Worm (Caenorhabditis elegans) whole organism, L1 larva: ENCODE measurements around the gene efl-3.
A peak's percentile ranks its signal among the peaks of the same experiment; 100 is the strongest.
"Not testable (repeated sequence)": the region's sequence is repeated elsewhere in the genome, so short reads cannot be mapped to it uniquely, and the experiment has no call there.

Experiments used
- C04F5.9 ChIP-seq: sonication (generic microtip); optimal IDR thresholded peaks from 2 replicates; lab custom pipeline; 2016; ENCODE audit warnings: missing genetic modification characterization, missing compliant biosample characterization
- C16A3.4 ChIP-seq: fragments of 150-350 bp; optimal IDR thresholded peaks from 2 replicates; lab custom pipeline; 2014; ENCODE audit warnings: missing biosample characterization, missing genetic modification characterization
- F16B12.6 ChIP-seq: fragments of 150-350 bp; optimal IDR thresholded peaks from 2 replicates; lab custom pipeline; 2014; ENCODE audit warnings: missing biosample characterization, missing genetic modification characterization
- aha-1 ChIP-seq: fragments of 150-350 bp; optimal IDR thresholded peaks from 2 replicates; lab custom pipeline; 2014; ENCODE audit warnings: missing biosample characterization, missing genetic modification characterization
- aly-2 ChIP-seq: fragments of 150-350 bp; optimal IDR thresholded peaks from 2 replicates; lab custom pipeline; 2014; ENCODE audit warnings: missing biosample characterization, missing genetic modification characterization
- blmp-1 ChIP-seq: fragments of 150-350 bp; optimal IDR thresholded peaks from 2 replicates; lab custom pipeline; 2014; ENCODE audit warnings: missing biosample characterization, missing genetic modification characterization
- ceh-8 ChIP-seq: fragments of 200-800 bp; sonication (Bioruptor generic); optimal IDR thresholded peaks from 2 replicates; lab custom pipeline; 2018; ENCODE audit warnings: mild to moderate bottlenecking, missing genetic modification characterization, moderate library complexity, missing compliant biosample characterization
- ces-1 ChIP-seq: fragments of 150-350 bp; optimal IDR thresholded peaks from 2 replicates; lab custom pipeline; 2014; ENCODE audit warnings: missing biosample characterization, missing genetic modification reagents, missing genetic modification characterization
- dpl-1 ChIP-seq, 3 experiments: fragments of 150-350 bp in 2 of 3; sonication (generic microtip) in 1 of 3; optimal IDR thresholded peaks; 2 replicates each; lab custom pipeline; 2014 to 2017; ENCODE audit warnings: missing biosample characterization in 3 of 3, missing genetic modification characterization in 3 of 3, missing genetic modification reagents in 3 of 3
- efl-1 ChIP-seq, 4 experiments: fragments of 150-350 bp; optimal IDR thresholded peaks in 3 of 4; peaks in 1 of 4; 1 replicate in 1 of 4; 2 replicates in 3 of 4; lab custom pipeline; 2014; ENCODE audit warnings: missing biosample characterization in 2 of 4, missing genetic modification characterization in 2 of 4, missing genetic modification reagents in 2 of 4
- elt-2 ChIP-seq: sonication (generic microtip); optimal IDR thresholded peaks from 2 replicates; lab custom pipeline; 2016; ENCODE audit warnings: missing genetic modification characterization, mild to moderate bottlenecking, inconsistent platforms, missing compliant biosample characterization, missing genetic modification reagents
- elt-3 ChIP-seq, 6 experiments: fragments of 150-350 bp in 1 of 6; sonication (generic microtip); optimal IDR thresholded peaks; 2 replicates each; lab custom pipeline; 2017 to 2018; ENCODE audit warnings: missing biosample characterization in 6 of 6, missing genetic modification characterization in 6 of 6, inconsistent platforms in 1 of 6
- fkh-10 ChIP-seq: sonication (generic microtip); optimal IDR thresholded peaks from 2 replicates; lab custom pipeline; 2017; ENCODE audit warnings: missing biosample characterization, missing genetic modification reagents, missing genetic modification characterization
- fkh-4 ChIP-seq: sonication (generic microtip); optimal IDR thresholded peaks from 2 replicates; lab custom pipeline; 2016; ENCODE audit warnings: missing compliant biosample characterization, missing genetic modification characterization, borderline replicate concordance
- fos-1 ChIP-seq: fragments of 150-350 bp; optimal IDR thresholded peaks from 2 replicates; lab custom pipeline; 2014; ENCODE audit warnings: missing biosample characterization, missing genetic modification characterization
- grh-1 ChIP-seq: fragments of 200-800 bp; sonication (Bioruptor generic); IDR thresholded peaks from 2 replicates; pipeline ENCODE4 v1.3.6; 2022; ENCODE audit warnings: missing genetic modification reagents, missing genetic modification characterization, missing compliant biosample characterization
- hlh-4 ChIP-seq: sonication (generic microtip); optimal IDR thresholded peaks from 2 replicates; lab custom pipeline; 2016; ENCODE audit warnings: mild to moderate bottlenecking, missing genetic modification characterization, missing compliant biosample characterization
- lin-14 ChIP-seq: fragments of 200-800 bp; sonication (Bioruptor generic); optimal IDR thresholded peaks from 2 replicates; lab custom pipeline; 2018; ENCODE audit warnings: mild to moderate bottlenecking, missing genetic modification characterization, moderate library complexity, missing compliant biosample characterization
- lin-35 ChIP-seq, 2 experiments: fragments of 150-350 bp; optimal IDR thresholded peaks; 2 replicates each; lab custom pipeline; 2014; ENCODE audit warnings: missing biosample characterization in 2 of 2, missing genetic modification characterization in 2 of 2, missing genetic modification reagents in 2 of 2
- lsy-2 ChIP-seq, 2 experiments: fragments of 150-350 bp; optimal IDR thresholded peaks; 2 replicates each; lab custom pipeline; 2014; ENCODE audit warnings: missing biosample characterization in 2 of 2, missing genetic modification characterization in 2 of 2
- mep-1 ChIP-seq: fragments of 150-350 bp; optimal IDR thresholded peaks from 2 replicates; lab custom pipeline; 2014; ENCODE audit warnings: missing biosample characterization, missing genetic modification characterization
- nhr-19 ChIP-seq: fragments of 200-800 bp; sonication (Bioruptor generic); conservative IDR thresholded peaks from 2 replicates; pipeline ENCODE4 v1.3.6; 2022; ENCODE audit warnings: missing genetic modification characterization, missing compliant biosample characterization
- nhr-20 ChIP-seq: sonication (generic microtip); optimal IDR thresholded peaks from 2 replicates; lab custom pipeline; 2016; ENCODE audit warnings: mild to moderate bottlenecking, missing genetic modification characterization, missing compliant biosample characterization
- nhr-237 ChIP-seq: fragments of 150-350 bp; optimal IDR thresholded peaks from 2 replicates; lab custom pipeline; 2014; ENCODE audit warnings: missing biosample characterization, missing genetic modification characterization
- nhr-28 ChIP-seq: fragments of 150-350 bp; optimal IDR thresholded peaks from 2 replicates; lab custom pipeline; 2014; ENCODE audit warnings: missing biosample characterization, missing genetic modification characterization
- nhr-71 ChIP-seq: sonication (generic microtip); optimal IDR thresholded peaks from 2 replicates; lab custom pipeline; 2016; ENCODE audit warnings: mild to moderate bottlenecking, missing genetic modification characterization, moderate library complexity, missing compliant biosample characterization
- nhr-76 ChIP-seq: sonication (generic microtip); optimal IDR thresholded peaks from 2 replicates; lab custom pipeline; 2017; ENCODE audit warnings: missing biosample characterization, missing genetic modification characterization
- nhr-85 ChIP-seq: sonication (generic microtip); peaks from one replicate; lab custom pipeline; 2016; ENCODE audit warnings: missing genetic modification characterization, inconsistent platforms, missing compliant biosample characterization
- pag-3 ChIP-seq: sonication (generic microtip); optimal IDR thresholded peaks from 2 replicates; lab custom pipeline; 2017; ENCODE audit warnings: missing genetic modification characterization, mild to moderate bottlenecking, missing compliant biosample characterization, antibody characterized with exemption, borderline replicate concordance; ENCODE audit not compliant: insufficient read depth
- pqm-1 ChIP-seq: sonication (generic microtip); optimal IDR thresholded peaks from 3 replicates; lab custom pipeline; 2017; ENCODE audit warnings: missing biosample characterization, missing genetic modification characterization
- snpc-4 ChIP-seq: fragments of 150-350 bp; optimal IDR thresholded peaks from 2 replicates; lab custom pipeline; 2014; ENCODE audit warnings: missing biosample characterization, missing genetic modification characterization
- snu-23 ChIP-seq: sonication (generic microtip); optimal IDR thresholded peaks from 2 replicates; lab custom pipeline; 2016; ENCODE audit warnings: missing genetic modification characterization, missing compliant biosample characterization
- swsn-7 ChIP-seq: sonication (generic microtip); optimal IDR thresholded peaks from 2 replicates; lab custom pipeline; 2016; ENCODE audit warnings: missing genetic modification characterization, missing compliant biosample characterization
- tlp-1 ChIP-seq: fragments of 150-350 bp; optimal IDR thresholded peaks from 2 replicates; lab custom pipeline; 2014; ENCODE audit warnings: missing biosample characterization, missing genetic modification characterization
- xbp-1 ChIP-seq: sonication (generic microtip); optimal IDR thresholded peaks from 2 replicates; lab custom pipeline; 2016; ENCODE audit warnings: missing genetic modification characterization, missing compliant biosample characterization
- zag-1 ChIP-seq: fragments of 150-350 bp; optimal IDR thresholded peaks from 2 replicates; lab custom pipeline; 2014; ENCODE audit warnings: missing biosample characterization, missing genetic modification characterization
- zip-4 ChIP-seq: fragments of 200-800 bp; sonication (Bioruptor generic); optimal IDR thresholded peaks from 2 replicates; lab custom pipeline; 2018; ENCODE audit warnings: mild to moderate bottlenecking, missing genetic modification characterization, moderate library complexity, missing compliant biosample characterization
- ztf-11 ChIP-seq, 2 experiments: sonication (generic microtip); optimal IDR thresholded peaks; 2 replicates each; lab custom pipeline; 2016 to 2017; ENCODE audit warnings: missing genetic modification characterization in 2 of 2, missing biosample characterization in 1 of 2, missing compliant biosample characterization in 1 of 2
- ztf-4 ChIP-seq: fragments of 150-350 bp; optimal IDR thresholded peaks from 2 replicates; lab custom pipeline; 2014; ENCODE audit warnings: missing biosample characterization, missing genetic modification characterization

Gene efl-3

ce11 chrII:8419798-8420197 lies 7.3 kb downstream of the efl-3 start, which contains the start of gene F14E5.8:
TSS of gene F14E5.8 (plus strand) at chrII:8420098.
- TF ChIP-seq fkh-4 (tag; lab: Kevin White, UChicago); ztf-4; blmp-1: not testable (repeated sequence)

- TF ChIP-seq snpc-4 (tag; lab: Kevin White, UChicago) = no peak
- peak; percentile 90 for TF ChIP-seq tlp-1 (tag; lab: Kevin White, UChicago)
- TF ChIP-seq C04F5.9 = no peak
- TF ChIP-seq zip-4 = no peak
- no peak for TF ChIP-seq ztf-11 (tag; optimal IDR thresholded peaks at IDR 0.05; lab: Kevin White, UChicago)
- no peak for TF ChIP-seq fkh-4 (tag; lab: Kevin White, UChicago)
- TF ChIP-seq elt-2 (tag; lab: Kevin White, UChicago) = no peak
- TF ChIP-seq ces-1 (GFP tag; lab: Kevin White, UChicago) = no peak
- TF ChIP-seq lsy-2 (tag; optimal IDR thresholded peaks at IDR 0.05; lab: Kevin White, UChicago) = peak in 1 of 2 experiments; percentile 48
- no peak for TF ChIP-seq fos-1 (tag; lab: Kevin White, UChicago)
- TF ChIP-seq pqm-1 = no peak
- TF ChIP-seq ceh-8 (GFP tag; lab: Kevin White, UChicago) = no peak
- no peak for TF ChIP-seq aha-1 (tag; lab: Kevin White, UChicago)
- no peak for TF ChIP-seq nhr-76 (tag; lab: Kevin White, UChicago)
Observed at ce11 chrII:8420775-8421388, 8.4 kb downstream of the efl-3 start.

- TF ChIP-seq ztf-4 = no peak
- TF ChIP-seq zag-1 (tag; lab: Kevin White, UChicago) = no peak
- TF ChIP-seq aly-2 (tag; lab: Kevin White, UChicago) = no peak
- TF ChIP-seq nhr-71 (tag; lab: Kevin White, UChicago) = no peak
- no peak for TF ChIP-seq pag-3 (tag; lab: Kevin White, UChicago)
- TF ChIP-seq grh-1 (GFP tag; lab: Robert Waterston, UW) = no peak
- no peak for TF ChIP-seq snpc-4 (tag; lab: Kevin White, UChicago)
- no peak for TF ChIP-seq elt-3 (tag; optimal IDR thresholded peaks at IDR 0.05; lab: Kevin White, UChicago)
- no peak for TF ChIP-seq nhr-20
- TF ChIP-seq fkh-10 = no peak
- TF ChIP-seq hlh-4 = no peak
- no peak for TF ChIP-seq lin-14
Observed at ce11 chrII:8428758-8428946, 16.2 kb downstream of the efl-3 start, which contains the start of gene F14E5.2. TSS of gene F14E5.2 (minus strand) at chrII:8428858.

ce11 chrII:8428947-8429919 lies 16.8 kb downstream of the efl-3 start:
- peak; percentile 36 for TF ChIP-seq snu-23 (GFP tag; lab: Kevin White, UChicago)
- no peak for TF ChIP-seq nhr-19 (GFP tag; lab: Robert Waterston, UW)
- TF ChIP-seq lin-14 = peak; percentile 47
- TF ChIP-seq nhr-237 (tag; lab: Kevin White, UChicago) = no peak
- TF ChIP-seq efl-1 (optimal IDR thresholded peaks at IDR 0.05; lab: Kevin White, UChicago) = peak; percentile 12 to 40
- TF ChIP-seq efl-1 (GFP tag; optimal IDR thresholded peaks at IDR 0.05 in 1 of 2; lab: Kevin White, UChicago) = peak in 1 of 2 experiments; percentile 26
- TF ChIP-seq snpc-4 (tag; lab: Kevin White, UChicago) = no peak
- peak; percentile 23 to 35 for TF ChIP-seq lin-35 (GFP tag; optimal IDR thresholded peaks at IDR 0.05; lab: Kevin White, UChicago)
- TF ChIP-seq C16A3.4 = no peak
- no peak for TF ChIP-seq nhr-76 (tag; lab: Kevin White, UChicago)
- no peak for TF ChIP-seq pqm-1
- TF ChIP-seq nhr-28 (tag; lab: Kevin White, UChicago) = no peak
- peak; percentile 59 for TF ChIP-seq nhr-85 (tag; lab: Kevin White, UChicago)
- TF ChIP-seq swsn-7 (tag; lab: Kevin White, UChicago) = no peak
- no peak for TF ChIP-seq elt-2 (tag; lab: Kevin White, UChicago)
- peak; percentile 84 for TF ChIP-seq F16B12.6 (tag; lab: Kevin White, UChicago)
- TF ChIP-seq dpl-1 (GFP tag; optimal IDR thresholded peaks at IDR 0.05; lab: Kevin White, UChicago) = peak in 2 of 3 experiments; percentile 20 to 42
- peak in 1 of 2 experiments; percentile 41 for TF ChIP-seq lsy-2 (tag; optimal IDR thresholded peaks at IDR 0.05; lab: Kevin White, UChicago)
- TF ChIP-seq ces-1 (GFP tag; lab: Kevin White, UChicago) = no peak
- TF ChIP-seq blmp-1 = peak; percentile 79
- no peak for TF ChIP-seq pag-3 (tag; lab: Kevin White, UChicago)
- TF ChIP-seq xbp-1 (tag; lab: Kevin White, UChicago) = peak; percentile 38
- TF ChIP-seq mep-1 (tag; lab: Kevin White, UChicago) = peak; percentile 68
